Fruit fly (Drosophila melanogaster) whole organism, embryonic: ENCODE results near the gene NFAT.
A peak's percentile ranks its signal among the peaks of the same experiment; 100 is the strongest.

Experiments used
- Asciz ChIP-seq: fragments of 200-800 bp; sonication (Bioruptor generic); optimal IDR thresholded peaks from 2 replicates; lab custom pipeline; 2017; ENCODE audit warnings: missing biosample characterization, mild to moderate bottlenecking, missing genetic modification characterization, missing genetic modification reagents
- Bdp1 ChIP-seq: fragments of 200-800 bp; sonication (Bioruptor generic); optimal IDR thresholded peaks from 3 replicates; lab custom pipeline; 2016; ENCODE audit warnings: missing biosample characterization, missing genetic modification characterization
- CG10321 ChIP-seq: fragments of 200-800 bp; sonication (Bioruptor generic); IDR thresholded peaks from 2 replicates; pipeline ENCODE4 v1.3.6; 2022; ENCODE audit warnings: missing biosample characterization, missing genetic modification characterization
- CG12155 ChIP-seq: fragments of 200-800 bp; sonication (Bioruptor generic); optimal IDR thresholded peaks from 3 replicates; lab custom pipeline; 2016; ENCODE audit warnings: missing biosample characterization, missing genetic modification characterization
- CG15269 ChIP-seq: fragments of 200-800 bp; sonication (Bioruptor generic); optimal IDR thresholded peaks from 2 replicates; lab custom pipeline; 2018; ENCODE audit warnings: missing biosample characterization, mild to moderate bottlenecking, missing genetic modification characterization, moderate library complexity
- CG1647 ChIP-seq: fragments of 200-800 bp; sonication (Bioruptor generic); optimal IDR thresholded peaks from 3 replicates; lab custom pipeline; 2016; ENCODE audit warnings: missing biosample characterization, missing genetic modification characterization
- CG17612 ChIP-seq: fragments of 200-800 bp; sonication (Bioruptor generic); IDR thresholded peaks from 2 replicates; pipeline ENCODE4 v1.3.6; 2022; ENCODE audit warnings: missing biosample characterization, missing genetic modification characterization
- CG17802 ChIP-seq: fragments of 200-800 bp; sonication (Bioruptor generic); optimal IDR thresholded peaks from 2 replicates; lab custom pipeline; 2018; ENCODE audit warnings: missing biosample characterization, mild to moderate bottlenecking, missing genetic modification characterization, moderate library complexity
- CG18619 ChIP-seq: fragments of 200-800 bp; sonication (Bioruptor generic); optimal IDR thresholded peaks from 3 replicates; lab custom pipeline; 2017; ENCODE audit warnings: missing biosample characterization, mild to moderate bottlenecking, missing genetic modification characterization
- CG2116 ChIP-seq: fragments of 200-800 bp; sonication (Bioruptor generic); optimal IDR thresholded peaks from 3 replicates; lab custom pipeline; 2018; ENCODE audit warnings: missing biosample characterization, mild to moderate bottlenecking, missing genetic modification characterization
- CG2712 ChIP-seq: fragments of 200-800 bp; optimal IDR thresholded peaks from 3 replicates; lab custom pipeline; 2019; ENCODE audit warnings: missing biosample characterization, mild to moderate bottlenecking, missing genetic modification characterization, moderate library complexity
- CG2875 ChIP-seq: fragments of 200-800 bp; sonication (Bioruptor generic); optimal IDR thresholded peaks from 2 replicates; lab custom pipeline; 2017; ENCODE audit warnings: missing biosample characterization, mild to moderate bottlenecking, missing genetic modification characterization, missing genetic modification reagents
- CG2889 ChIP-seq: fragments of 200-800 bp; sonication (Bioruptor generic); IDR thresholded peaks from 3 replicates; pipeline ENCODE4 v1.3.6; 2022; ENCODE audit warnings: missing biosample characterization, missing genetic modification characterization
- CG30020 ChIP-seq: fragments of 200-800 bp; optimal IDR thresholded peaks from 2 replicates; lab custom pipeline; 2019; ENCODE audit warnings: missing biosample characterization, mild to moderate bottlenecking, missing genetic modification characterization, moderate library complexity
- CG3281 ChIP-seq: fragments of 200-800 bp; sonication (Bioruptor generic); optimal IDR thresholded peaks from 3 replicates; lab custom pipeline; 2017; ENCODE audit warnings: missing biosample characterization, mild to moderate bottlenecking, missing genetic modification characterization
- CG3847 ChIP-seq: fragments of 200-800 bp; sonication (Bioruptor generic); IDR thresholded peaks from 2 replicates; pipeline ENCODE4 v1.3.6; 2022; ENCODE audit warnings: missing biosample characterization, missing genetic modification characterization
- CG4617 ChIP-seq: fragments of 200-800 bp; sonication (Bioruptor generic); optimal IDR thresholded peaks from 3 replicates; lab custom pipeline; 2016; ENCODE audit warnings: missing biosample characterization, missing genetic modification characterization, borderline replicate concordance
- CG5180 ChIP-seq: fragments of 200-800 bp; sonication (Bioruptor generic); optimal IDR thresholded peaks from 3 replicates; lab custom pipeline; 2017; ENCODE audit warnings: missing biosample characterization, missing genetic modification characterization, mild to moderate bottlenecking, moderate library complexity, missing genetic modification reagents
- CG6654 ChIP-seq: fragments of 200-800 bp; sonication (Bioruptor generic); optimal IDR thresholded peaks from 2 replicates; lab custom pipeline; 2017; ENCODE audit warnings: missing biosample characterization, mild to moderate bottlenecking, missing genetic modification characterization
- CG7839 ChIP-seq: fragments of 200-800 bp; sonication (Bioruptor generic); optimal IDR thresholded peaks from 3 replicates; lab custom pipeline; 2018; ENCODE audit warnings: missing biosample characterization, mild to moderate bottlenecking, missing genetic modification characterization, moderate library complexity
- CG8089 ChIP-seq: fragments of 200-800 bp; sonication (Bioruptor generic); optimal IDR thresholded peaks from 3 replicates; lab custom pipeline; 2016; ENCODE audit warnings: missing biosample characterization, missing genetic modification characterization
- CG8924 ChIP-seq: fragments of 200-800 bp; optimal IDR thresholded peaks from 3 replicates; lab custom pipeline; 2019; ENCODE audit warnings: missing biosample characterization, mild to moderate bottlenecking, missing genetic modification characterization, moderate library complexity
- CG9727 ChIP-seq: fragments of 200-800 bp; sonication (Bioruptor generic); optimal IDR thresholded peaks from 3 replicates; lab custom pipeline; 2017; ENCODE audit warnings: missing biosample characterization, mild to moderate bottlenecking, missing genetic modification characterization
- Dek ChIP-seq: fragments of 200-800 bp; sonication (Bioruptor generic); optimal IDR thresholded peaks from 3 replicates; lab custom pipeline; 2019; ENCODE audit warnings: missing biosample characterization, mild to moderate bottlenecking, missing genetic modification characterization, moderate library complexity
- Dref ChIP-seq: fragments of 200-800 bp; sonication (Bioruptor generic); IDR thresholded peaks from 2 replicates; pipeline ENCODE4 v1.3.6; 2022; ENCODE audit warnings: missing biosample characterization, missing genetic modification characterization
- Drgx ChIP-seq: fragments of 200-800 bp; sonication (Bioruptor generic); IDR thresholded peaks from 2 replicates; pipeline ENCODE4 v1.3.6; 2022; ENCODE audit warnings: missing biosample characterization, missing genetic modification characterization
- H2.0 ChIP-seq: fragments of 200-800 bp; sonication (Bioruptor generic); IDR thresholded peaks from 2 replicates; pipeline ENCODE4 v1.3.6; 2022; ENCODE audit warnings: missing biosample characterization, missing genetic modification characterization
- HHEX ChIP-seq: fragments of 200-800 bp; sonication (Bioruptor generic); optimal IDR thresholded peaks from 3 replicates; lab custom pipeline; 2017; ENCODE audit warnings: missing biosample characterization, mild to moderate bottlenecking, missing genetic modification characterization, missing genetic modification reagents
- HLHmδ ChIP-seq: fragments of 200-800 bp; sonication (Bioruptor generic); optimal IDR thresholded peaks from 2 replicates; lab custom pipeline; 2018; ENCODE audit warnings: missing biosample characterization, mild to moderate bottlenecking, missing genetic modification characterization, moderate library complexity
- Hand ChIP-seq: fragments of 200-800 bp; sonication (Bioruptor generic); optimal IDR thresholded peaks from 2 replicates; lab custom pipeline; 2017; ENCODE audit warnings: mild to moderate bottlenecking, missing biosample characterization, missing genetic modification reagents, missing genetic modification characterization
- Med ChIP-seq: fragments of 200-800 bp; sonication (Bioruptor generic); peaks from one replicate; lab custom pipeline; 2016; ENCODE audit warnings: missing biosample characterization, missing genetic modification characterization, mild to moderate bottlenecking, inconsistent platforms, moderate library complexity
- Meics ChIP-seq: fragments of 200-800 bp; sonication (Bioruptor generic); optimal IDR thresholded peaks from 2 replicates; lab custom pipeline; 2017; ENCODE audit warnings: missing biosample characterization, mild to moderate bottlenecking, missing genetic modification characterization
- Oli ChIP-seq: fragments of 200-800 bp; sonication (Bioruptor generic); optimal IDR thresholded peaks from 2 replicates; lab custom pipeline; 2018; ENCODE audit warnings: missing biosample characterization, mild to moderate bottlenecking, missing genetic modification characterization, moderate library complexity
- Sox102F ChIP-seq: fragments of 200-800 bp; sonication (Bioruptor generic); optimal IDR thresholded peaks from 2 replicates; lab custom pipeline; 2018; ENCODE audit warnings: missing biosample characterization, mild to moderate bottlenecking, missing genetic modification characterization, moderate library complexity
- Spps ChIP-seq: fragments of 200-800 bp; sonication (Bioruptor generic); optimal IDR thresholded peaks from 2 replicates; lab custom pipeline; 2018; ENCODE audit warnings: missing biosample characterization, mild to moderate bottlenecking, missing genetic modification characterization
- Ssrp ChIP-seq: fragments of 200-800 bp; sonication (Bioruptor generic); optimal IDR thresholded peaks from 2 replicates; lab custom pipeline; 2018; ENCODE audit warnings: missing biosample characterization, mild to moderate bottlenecking, missing genetic modification characterization, moderate library complexity
- Vsx1 ChIP-seq: fragments of 200-800 bp; sonication (Bioruptor generic); optimal IDR thresholded peaks from 2 replicates; lab custom pipeline; 2017; ENCODE audit warnings: missing biosample characterization, mild to moderate bottlenecking, missing genetic modification characterization, missing genetic modification reagents
- bbx ChIP-seq: fragments of 200-800 bp; sonication (Bioruptor generic); IDR thresholded peaks from 2 replicates; pipeline ENCODE4 v1.3.6; 2022; ENCODE audit warnings: missing biosample characterization, missing genetic modification characterization; ENCODE audit not compliant: partially characterized antibody
- btn ChIP-seq: fragments of 200-800 bp; sonication (Bioruptor generic); optimal IDR thresholded peaks from 2 replicates; lab custom pipeline; 2016; ENCODE audit warnings: missing biosample characterization, missing genetic modification characterization
- chif ChIP-seq, 2 experiments: fragments of 200-800 bp; sonication (Bioruptor generic); optimal IDR thresholded peaks; 3 replicates each; lab custom pipeline; 2016; ENCODE audit warnings: missing biosample characterization in 2 of 2, missing genetic modification characterization in 2 of 2
- dm ChIP-seq: fragments of 200-800 bp; sonication (Bioruptor generic); optimal IDR thresholded peaks from 3 replicates; lab custom pipeline; 2016; ENCODE audit warnings: missing biosample characterization, missing genetic modification characterization
- ems ChIP-seq: fragments of 200-800 bp; sonication (Bioruptor generic); optimal IDR thresholded peaks from 3 replicates; lab custom pipeline; 2016; ENCODE audit warnings: missing biosample characterization, missing genetic modification characterization
- eve ChIP-seq, 2 experiments: fragments of >200 bp; optimal IDR thresholded peaks; 2 replicates each; lab custom pipeline; 2017; ENCODE audit warnings: missing biosample characterization in 2 of 2, missing genetic modification characterization in 2 of 2
- gem ChIP-seq: fragments of 200-800 bp; sonication (Bioruptor generic); optimal IDR thresholded peaks from 2 replicates; lab custom pipeline; 2019; ENCODE audit warnings: missing biosample characterization, mild to moderate bottlenecking, missing genetic modification characterization, moderate library complexity
- hbn ChIP-seq: fragments of 200-800 bp; sonication (Bioruptor generic); IDR thresholded peaks from 2 replicates; pipeline ENCODE4 v1.3.6; 2022; ENCODE audit warnings: missing biosample characterization, missing genetic modification characterization; ENCODE audit not compliant: partially characterized antibody
- run ChIP-seq: fragments of 200-800 bp; sonication (Bioruptor generic); optimal IDR thresholded peaks from 3 replicates; lab custom pipeline; 2018; ENCODE audit warnings: missing biosample characterization, mild to moderate bottlenecking, missing genetic modification characterization
- shn ChIP-seq: fragments of 200-800 bp; sonication (Bioruptor generic); optimal IDR thresholded peaks from 3 replicates; lab custom pipeline; 2016; ENCODE audit warnings: missing biosample characterization, missing genetic modification characterization
- sima ChIP-seq: fragments of 200-800 bp; sonication (Bioruptor generic); optimal IDR thresholded peaks from 2 replicates; lab custom pipeline; 2016; ENCODE audit warnings: missing biosample characterization, missing genetic modification characterization
- tio ChIP-seq: fragments of 200-800 bp; sonication (Bioruptor generic); optimal IDR thresholded peaks from 2 replicates; lab custom pipeline; 2017; ENCODE audit warnings: missing biosample characterization, missing genetic modification characterization, inconsistent platforms
- wek ChIP-seq: fragments of 200-800 bp; sonication (Bioruptor generic); optimal IDR thresholded peaks from 3 replicates; lab custom pipeline; 2018; ENCODE audit warnings: missing biosample characterization, mild to moderate bottlenecking, missing genetic modification characterization, moderate library complexity
- yki ChIP-seq: fragments of >200 bp; optimal IDR thresholded peaks from 3 replicates; lab custom pipeline; 2018

The NFAT gene

dm6 chrX:13679565-13679964 is 55.0 kb downstream of the NFAT start (continued):
- no peak for TF ChIP-seq sima
- no peak for TF ChIP-seq btn (GFP tag; lab: Kevin White, UChicago)
- peak; percentile 19 for TF ChIP-seq Meics (GFP tag; lab: Kevin White, UChicago)
- peak; percentile 62 for TF ChIP-seq Sox102F
- no peak for TF ChIP-seq CG6654
- TF ChIP-seq CG2875 (GFP tag; lab: Kevin White, UChicago) = no peak
- no peak for TF ChIP-seq eve (GFP tag; optimal IDR thresholded peaks at IDR 0.05; lab: Kevin White, UChicago)
- no peak for TF ChIP-seq CG12155 (GFP tag; lab: Kevin White, UChicago)
- peak; percentile 35 for TF ChIP-seq Ssrp
- TF ChIP-seq Vsx1 (GFP tag; lab: Kevin White, UChicago) = no peak
- TF ChIP-seq Spps = no peak
- TF ChIP-seq CG30020 (tag; lab: Kevin White, UChicago) = no peak
- TF ChIP-seq Dref (GFP tag; lab: Robert Waterston, UW) = no peak
- TF ChIP-seq CG17802 (tag; lab: Kevin White, UChicago) = no peak
- TF ChIP-seq hbn (GFP tag; lab: Robert Waterston, UW) = no peak
- TF ChIP-seq CG1647 (GFP tag; lab: Kevin White, UChicago) = no peak
- no peak for TF ChIP-seq yki
- TF ChIP-seq CG2712 (tag; lab: Kevin White, UChicago) = peak; percentile 47
- TF ChIP-seq CG3281 (GFP tag; lab: Kevin White, UChicago) = peak; percentile 39
- TF ChIP-seq CG3847 (GFP tag; lab: Robert Waterston, UW) = no peak
- TF ChIP-seq CG7839 (tag; lab: Kevin White, UChicago) = peak; percentile 9
- no peak for TF ChIP-seq CG10321 (GFP tag; lab: Robert Waterston, UW)
- no peak for TF ChIP-seq CG8924 (tag; lab: Kevin White, UChicago)
- no peak for TF ChIP-seq shn (GFP tag; lab: Kevin White, UChicago)
- TF ChIP-seq ems (GFP tag; lab: Kevin White, UChicago) = no peak
- TF ChIP-seq Dek (tag; lab: Kevin White, UChicago) = no peak
- TF ChIP-seq wek (GFP tag; lab: Kevin White, UChicago) = no peak
- no peak for TF ChIP-seq Asciz
- TF ChIP-seq chif (GFP tag; optimal IDR thresholded peaks at IDR 0.05; lab: Kevin White, UChicago) = no peak
- TF ChIP-seq CG4617 (GFP tag; lab: Kevin White, UChicago) = no peak
- peak; percentile 67 for TF ChIP-seq Drgx (GFP tag; lab: Robert Waterston, UW)
- TF ChIP-seq CG9727 (GFP tag; lab: Kevin White, UChicago) = peak; percentile 41
- peak; percentile 41 for TF ChIP-seq CG15269 (tag; lab: Kevin White, UChicago)
- no peak for TF ChIP-seq HLHmδ (GFP tag; lab: Kevin White, UChicago)
- TF ChIP-seq CG2889 (GFP tag; lab: Robert Waterston, UW) = no peak
- no peak for TF ChIP-seq bbx (GFP tag; lab: Robert Waterston, UW)
- TF ChIP-seq CG18619 (GFP tag; lab: Kevin White, UChicago) = no peak
- TF ChIP-seq run (tag; lab: Kevin White, UChicago) = no peak
- no peak for TF ChIP-seq CG17612
- TF ChIP-seq Med (GFP tag; lab: Kevin White, UChicago) = no peak
- no peak for TF ChIP-seq dm (GFP tag; lab: Kevin White, UChicago)
- TF ChIP-seq H2.0 (GFP tag; lab: Robert Waterston, UW) = 0 out of 2 replicates have a peak, but pooled peaks have one; percentile 15
- TF ChIP-seq Bdp1 = no peak
- TF ChIP-seq CG2116 (GFP tag; lab: Kevin White, UChicago) = no peak
- no peak for TF ChIP-seq CG8089 (GFP tag; lab: Kevin White, UChicago)
- TF ChIP-seq CG5180 (GFP tag; lab: Kevin White, UChicago) = no peak
- TF ChIP-seq Oli = peak; percentile 18
- TF ChIP-seq Hand (GFP tag; lab: Kevin White, UChicago) = no peak
- TF ChIP-seq tio = no peak
- no peak for TF ChIP-seq HHEX
- peak; percentile 70 for TF ChIP-seq gem (tag; lab: Kevin White, UChicago)
